Worm (Caenorhabditis elegans) whole organism, L3 larva: Measurements from ENCODE around the gene clec-5.

Source experiments
- R02D3.7 ChIP-seq: fragments of 150-350 bp; optimal IDR thresholded peaks from 2 replicates; lab custom pipeline; 2014; ENCODE audit warnings: missing biosample characterization, missing genetic modification characterization
- ZK546.5 ChIP-seq: sonication (generic microtip); optimal IDR thresholded peaks from 2 replicates; lab custom pipeline; 2017; ENCODE audit warnings: missing biosample characterization, missing genetic modification characterization
- ama-1 ChIP-seq: fragments of 150-350 bp; optimal IDR thresholded peaks from 2 replicates; lab custom pipeline; 2018
- ceh-16 ChIP-seq: sonication (generic microtip); optimal IDR thresholded peaks from 2 replicates; lab custom pipeline; 2017; ENCODE audit warnings: missing biosample characterization, missing genetic modification characterization
- ceh-28 ChIP-seq: fragments of 150-350 bp; optimal IDR thresholded peaks from 2 replicates; lab custom pipeline; 2014; ENCODE audit warnings: missing biosample characterization, missing genetic modification reagents, missing genetic modification characterization
- ceh-82 ChIP-seq: fragments of 150-350 bp; optimal IDR thresholded peaks from 2 replicates; lab custom pipeline; 2014; ENCODE audit warnings: missing biosample characterization, missing genetic modification characterization
- egl-27 ChIP-seq: sonication (generic microtip); optimal IDR thresholded peaks from 4 replicates; lab custom pipeline; 2017; ENCODE audit warnings: missing biosample characterization, missing genetic modification reagents, missing genetic modification characterization
- elt-1 ChIP-seq: fragments of 150-350 bp; optimal IDR thresholded peaks from 2 replicates; lab custom pipeline; 2014; ENCODE audit warnings: missing biosample characterization, missing genetic modification characterization
- elt-2 ChIP-seq: sonication (generic microtip); optimal IDR thresholded peaks from 2 replicates; lab custom pipeline; 2016; ENCODE audit warnings: missing genetic modification reagents, mild to moderate bottlenecking, missing genetic modification characterization, missing compliant biosample characterization
- elt-3 ChIP-seq, 3 experiments: fragments of 150-350 bp in 1 of 3; sonication (generic microtip) in 2 of 3; optimal IDR thresholded peaks; 2 replicates in 2 of 3; 4 replicates in 1 of 3; lab custom pipeline; 2014 to 2017; ENCODE audit warnings: missing biosample characterization in 3 of 3, missing genetic modification characterization in 3 of 3
- eor-1 ChIP-seq, 2 experiments: fragments of 150-350 bp; optimal IDR thresholded peaks; 2 replicates each; lab custom pipeline; 2014 to 2018; ENCODE audit warnings: missing biosample characterization in 2 of 2, missing genetic modification characterization in 2 of 2
- fkh-10 ChIP-seq: sonication (generic microtip); optimal IDR thresholded peaks from 2 replicates; lab custom pipeline; 2017; ENCODE audit warnings: missing biosample characterization, missing genetic modification reagents, missing genetic modification characterization
- hmg-11 ChIP-seq: sonication (generic microtip); optimal IDR thresholded peaks from 2 replicates; lab custom pipeline; 2016; ENCODE audit warnings: missing genetic modification characterization, missing compliant biosample characterization
- lin-15B ChIP-seq: fragments of 150-350 bp; optimal IDR thresholded peaks from 2 replicates; lab custom pipeline; 2014; ENCODE audit warnings: missing biosample characterization, missing genetic modification characterization
- lsy-12 ChIP-seq: sonication (generic microtip); optimal IDR thresholded peaks from 2 replicates; lab custom pipeline; 2016; ENCODE audit warnings: mild to moderate bottlenecking, missing genetic modification characterization, missing compliant biosample characterization
- mdl-1 ChIP-seq: fragments of 150-350 bp; optimal IDR thresholded peaks from 2 replicates; lab custom pipeline; 2014; ENCODE audit warnings: missing biosample characterization, missing genetic modification characterization
- mml-1 ChIP-seq: fragments of 150-350 bp; sonication (generic microtip); optimal IDR thresholded peaks from 3 replicates; lab custom pipeline; 2014; ENCODE audit warnings: missing biosample characterization, missing genetic modification characterization
- nfya-1 ChIP-seq: sonication (generic microtip); optimal IDR thresholded peaks from 2 replicates; lab custom pipeline; 2017; ENCODE audit warnings: missing genetic modification characterization, mild to moderate bottlenecking, missing compliant biosample characterization, antibody characterized with exemption, moderate library complexity; ENCODE audit not compliant: insufficient read depth
- nhr-12 ChIP-seq: fragments of 150-350 bp; optimal IDR thresholded peaks from 2 replicates; lab custom pipeline; 2014; ENCODE audit warnings: missing biosample characterization, missing genetic modification characterization
- nhr-25 ChIP-seq: sonication (generic microtip); optimal IDR thresholded peaks from 2 replicates; lab custom pipeline; 2017; ENCODE audit warnings: missing biosample characterization, missing genetic modification characterization
- nhr-28 ChIP-seq: fragments of 150-350 bp; optimal IDR thresholded peaks from 2 replicates; lab custom pipeline; 2014; ENCODE audit warnings: missing biosample characterization, missing genetic modification characterization
- nhr-43 ChIP-seq: sonication (generic microtip); optimal IDR thresholded peaks from 2 replicates; lab custom pipeline; 2016; ENCODE audit warnings: mild to moderate bottlenecking, missing genetic modification characterization, missing compliant biosample characterization; ENCODE audit not compliant: poor library complexity, severe bottlenecking
- nhr-67 ChIP-seq: fragments of 150-350 bp; optimal IDR thresholded peaks from 2 replicates; lab custom pipeline; 2014; ENCODE audit warnings: missing biosample characterization, missing genetic modification characterization
- nhr-76 ChIP-seq: fragments of 150-350 bp; sonication (generic microtip); optimal IDR thresholded peaks from 5 replicates; lab custom pipeline; 2014; ENCODE audit warnings: missing biosample characterization, missing genetic modification characterization
- nhr-77 ChIP-seq: fragments of 150-350 bp; optimal IDR thresholded peaks from 2 replicates; lab custom pipeline; 2014; ENCODE audit warnings: missing biosample characterization, missing genetic modification characterization
- pha-4 ChIP-seq: fragments of 150-350 bp; optimal IDR thresholded peaks from 2 replicates; lab custom pipeline; 2014; ENCODE audit warnings: missing biosample characterization, missing genetic modification reagents, missing genetic modification characterization
- pqm-1 ChIP-seq: fragments of 150-350 bp; optimal IDR thresholded peaks from 2 replicates; lab custom pipeline; 2017; ENCODE audit warnings: missing biosample characterization, missing genetic modification characterization, inconsistent platforms
- sea-2 ChIP-seq: fragments of 150-350 bp; sonication (generic microtip); optimal IDR thresholded peaks from 4 replicates; lab custom pipeline; 2014; ENCODE audit warnings: missing biosample characterization, missing genetic modification reagents, missing genetic modification characterization
- skn-1 ChIP-seq: fragments of 150-350 bp; optimal IDR thresholded peaks from 2 replicates; lab custom pipeline; 2014; ENCODE audit warnings: missing biosample characterization, missing genetic modification characterization
- snpc-4 ChIP-seq: fragments of 150-350 bp; optimal IDR thresholded peaks from 2 replicates; lab custom pipeline; 2014; ENCODE audit warnings: missing biosample characterization, missing genetic modification characterization
- tbx-2 ChIP-seq: sonication (generic microtip); optimal IDR thresholded peaks from 2 replicates; lab custom pipeline; 2016; ENCODE audit warnings: mild to moderate bottlenecking, missing genetic modification characterization, missing compliant biosample characterization
- unc-39 ChIP-seq: sonication (generic microtip); optimal IDR thresholded peaks from 4 replicates; lab custom pipeline; 2017; ENCODE audit warnings: missing biosample characterization, missing genetic modification characterization
- unc-62 ChIP-seq: fragments of 150-350 bp; sonication (generic microtip); optimal IDR thresholded peaks from 4 replicates; lab custom pipeline; 2014; ENCODE audit warnings: missing biosample characterization, missing genetic modification reagents, missing genetic modification characterization
- zag-1 ChIP-seq: fragments of 150-350 bp; optimal IDR thresholded peaks from 2 replicates; lab custom pipeline; 2014; ENCODE audit warnings: missing biosample characterization, missing genetic modification characterization
- ztf-4 ChIP-seq: fragments of 150-350 bp; optimal IDR thresholded peaks from 2 replicates; lab custom pipeline; 2014; ENCODE audit warnings: missing biosample characterization, missing genetic modification characterization

clec-5 gene

DNA sequence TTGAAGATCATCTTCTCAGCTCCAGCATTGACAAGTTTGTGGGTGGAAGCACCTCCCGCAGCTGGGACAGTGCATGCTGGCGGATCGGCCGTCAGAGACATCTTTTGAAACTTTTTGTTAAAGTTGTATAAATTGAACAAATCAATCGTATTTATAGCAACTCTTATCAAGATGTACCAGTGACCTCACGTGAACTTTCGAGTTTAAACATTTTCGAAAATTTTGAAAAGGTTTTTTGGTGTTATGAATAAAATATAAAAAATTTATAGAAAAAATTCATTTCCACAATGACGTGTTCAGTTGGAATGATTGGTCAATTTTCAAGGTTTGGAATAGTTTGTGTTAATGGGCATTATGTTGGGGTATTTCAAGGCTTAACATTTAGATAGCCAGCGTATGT, 14.8 kb downstream of the clec-5 start, which contains the start of the genes msd-4 and C35D10.3:
Gene msd-4 (minus strand): TSS at position 101 of the 400 bp plus-strand sequence.
Gene C35D10.3 (plus strand): TSS at position 279 of the 400 bp plus-strand sequence.
- no peak for TF ChIP-seq nhr-43 (tag; lab: Kevin White, UChicago)
- no peak for TF ChIP-seq unc-62 (GFP tag; lab: Kevin White, UChicago)
- TF ChIP-seq R02D3.7 (tag; lab: Kevin White, UChicago), result no peak
- TF ChIP-seq nhr-76, result no peak
- no peak for TF ChIP-seq ama-1 (lab: Kevin White, UChicago)
- TF ChIP-seq nhr-77 (tag; lab: Kevin White, UChicago), result no peak
- no peak for TF ChIP-seq unc-39
- TF ChIP-seq snpc-4 (tag; lab: Kevin White, UChicago), result no peak
- TF ChIP-seq pqm-1 (tag; lab: Kevin White, UChicago), result no peak
- no peak for TF ChIP-seq ceh-28 (tag; lab: Kevin White, UChicago)
- TF ChIP-seq lin-15B (tag; lab: Kevin White, UChicago), result no peak
- no peak for TF ChIP-seq elt-1 (tag; lab: Kevin White, UChicago)
- TF ChIP-seq ceh-16, result no peak
- no peak for TF ChIP-seq nhr-28 (tag; lab: Kevin White, UChicago)
- no peak for TF ChIP-seq pha-4 (tag; lab: Kevin White, UChicago)
- no peak for TF ChIP-seq nhr-67 (tag; lab: Kevin White, UChicago)

DNA sequence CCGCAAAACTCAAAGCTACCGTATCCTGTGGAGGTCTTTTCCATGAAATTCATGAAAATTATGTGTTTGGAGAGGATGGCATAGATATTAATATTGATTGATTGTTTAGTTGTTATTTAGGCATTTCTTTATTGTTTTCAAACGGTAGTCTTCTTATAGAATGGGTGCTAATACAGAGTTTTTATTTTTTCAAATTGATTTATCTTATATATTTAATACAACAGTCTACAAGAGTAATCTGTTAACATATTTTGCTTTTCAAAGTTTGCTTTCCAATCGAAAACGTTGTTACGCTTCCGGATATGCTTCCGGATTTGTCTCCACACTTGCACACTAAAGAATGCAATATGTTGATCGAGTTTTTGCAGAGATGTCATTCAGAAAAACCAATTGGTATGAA, 16.6 kb downstream of the clec-5 start, which contains the start of gene C35D10.17:
Gene C35D10.17 (plus strand): TSS at position 301 of the 400 bp plus-strand sequence.
- TF ChIP-seq lsy-12 (no peak), eor-1 (tag; optimal IDR thresholded peaks at IDR 0.05; lab: Kevin White, UChicago) (no peak), ceh-16 (no peak), fkh-10 (GFP tag; lab: Kevin White, UChicago) (no peak), nhr-76 (no peak), unc-39 (no peak), ceh-82 (tag; lab: Kevin White, UChicago) (no peak), skn-1 (tag; lab: Kevin White, UChicago) (no peak), nhr-25 (no peak), pqm-1 (tag; lab: Kevin White, UChicago) (no peak), ZK546.5 (tag; lab: Kevin White, UChicago) (no peak), pha-4 (tag; lab: Kevin White, UChicago) (no peak), nhr-12 (tag; lab: Kevin White, UChicago) (no peak), ceh-28 (tag; lab: Kevin White, UChicago) (no peak)
- TF ChIP-seq, all 47 proteins: peak for 0

DNA sequence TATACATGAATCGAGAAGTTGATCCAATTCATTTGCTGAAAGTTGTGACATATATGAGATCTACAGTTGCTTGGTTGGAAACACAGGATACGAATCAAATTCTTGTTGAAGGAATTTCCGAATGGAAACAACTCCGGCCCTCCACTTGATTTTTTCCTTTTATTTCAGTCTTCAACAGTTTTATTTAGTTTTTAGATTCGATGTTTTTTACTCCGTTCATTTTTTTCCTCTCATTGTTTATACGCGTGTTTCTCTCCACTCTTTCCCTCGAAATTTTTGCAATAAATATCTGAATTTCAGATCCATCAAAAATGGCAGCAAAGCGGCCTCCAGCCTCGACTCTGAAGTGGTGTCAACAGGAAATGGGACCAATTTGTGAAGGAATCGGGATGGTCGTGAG, 20.3 kb downstream of the clec-5 start, which contains the start of gene coq-8:
Gene coq-8 (plus strand): TSS at position 301 of the 400 bp plus-strand sequence.
- TF ChIP-seq elt-2 (tag; lab: Kevin White, UChicago), result no peak
- no peak for TF ChIP-seq nhr-67 (tag; lab: Kevin White, UChicago)
- no peak for TF ChIP-seq ceh-82 (tag; lab: Kevin White, UChicago)
- no peak for TF ChIP-seq ama-1 (lab: Kevin White, UChicago)
- TF ChIP-seq mdl-1 (tag; lab: Kevin White, UChicago), result no peak
- no peak for TF ChIP-seq sea-2 (GFP tag; lab: Kevin White, UChicago)
- TF ChIP-seq elt-3 (tag; optimal IDR thresholded peaks at IDR 0.05; lab: Kevin White, UChicago), result no peak
- no peak for TF ChIP-seq zag-1
- TF ChIP-seq nfya-1 (tag; lab: Kevin White, UChicago), result no peak
- TF ChIP-seq mml-1, result no peak
- no peak for TF ChIP-seq hmg-11 (tag; lab: Kevin White, UChicago)
- no peak for TF ChIP-seq R02D3.7 (tag; lab: Kevin White, UChicago)

DNA sequence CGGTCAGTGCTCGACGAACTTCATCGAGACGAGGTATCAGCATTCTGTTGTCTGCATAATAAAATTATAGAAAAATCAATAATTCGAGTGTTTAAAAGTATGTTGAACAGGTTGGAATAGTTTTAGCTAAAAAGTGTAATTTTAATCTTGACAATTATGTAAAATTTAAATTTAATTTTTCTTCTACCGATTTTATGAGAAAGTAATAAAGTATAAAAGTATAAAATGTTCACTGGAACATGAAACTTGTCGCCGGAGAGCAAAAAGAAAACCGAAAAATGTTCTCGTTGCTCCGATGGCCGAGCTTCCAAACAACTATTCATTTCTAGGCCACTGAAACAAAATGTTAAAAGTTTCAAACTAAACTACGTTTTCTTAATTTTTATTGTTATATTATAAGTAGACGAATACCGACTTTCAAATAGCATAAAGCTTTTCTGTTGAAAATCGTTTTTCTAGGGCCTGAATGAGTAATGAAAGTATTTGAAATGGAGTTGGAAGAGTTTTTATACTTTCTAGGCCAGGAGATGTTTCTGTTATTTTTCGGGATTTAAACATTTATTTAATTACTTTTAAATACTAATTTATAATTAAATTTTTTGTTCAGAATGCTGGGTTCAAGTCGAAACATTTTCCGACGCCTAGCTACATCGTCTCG, 21.5 kb downstream of the clec-5 start, which contains the start of the genes C35D10.10 and C35D10.5:
Gene C35D10.10 (minus strand): TSS at position 51 of the 658 bp plus-strand sequence.
Gene C35D10.5 (plus strand): TSS at position 608 of the 658 bp plus-strand sequence.
- TF ChIP-seq lin-15B (tag; lab: Kevin White, UChicago), result peak; percentile 1
- TF ChIP-seq tbx-2 (tag; lab: Kevin White, UChicago), result no peak

DNA sequence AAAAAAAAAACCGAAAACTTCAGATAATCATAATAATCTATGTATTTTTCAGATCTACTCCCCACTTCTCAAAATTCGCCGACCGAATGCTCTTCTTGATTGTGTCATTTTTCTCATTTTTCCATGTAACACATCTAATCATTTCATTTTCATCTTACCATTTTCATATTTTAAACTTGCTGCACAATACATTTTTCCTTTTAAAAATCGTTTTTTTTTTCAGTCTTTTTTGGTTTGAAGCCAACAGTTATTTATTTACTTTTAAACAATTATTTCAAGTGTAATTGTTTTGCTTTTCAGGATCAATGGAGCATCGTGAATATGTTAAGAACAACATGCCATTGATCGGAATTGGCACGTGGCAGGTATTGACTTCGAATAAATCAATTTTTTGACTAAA, 24.4 kb downstream of the clec-5 start, which contains the start of gene C35D10.6:
Gene C35D10.6 (plus strand): TSS at position 301 of the 400 bp plus-strand sequence.
- TF ChIP-seq eor-1 (tag; optimal IDR thresholded peaks at IDR 0.05; lab: Kevin White, UChicago) (no peak), mdl-1 (tag; lab: Kevin White, UChicago) (no peak), ztf-4 (no peak), nfya-1 (tag; lab: Kevin White, UChicago) (no peak), ceh-28 (tag; lab: Kevin White, UChicago) (no peak), pha-4 (tag; lab: Kevin White, UChicago) (no peak), egl-27 (tag; lab: Kevin White, UChicago) (no peak)
